Fruit fly (Drosophila melanogaster): Measurements from ENCODE around the gene CG31404.
A peak's percentile ranks its signal among the peaks of the same experiment; 100 is the strongest.

CG31404 gene

dm6 chr3R:19340312-19341079 is 35.3 kb downstream of the CG31404 start:
- TF ChIP-seq Dll (optimal IDR thresholded peaks at IDR 0.05): no peak
- no peak for TF ChIP-seq usp (GFP tag; optimal IDR thresholded peaks at IDR 0.05)
- TF ChIP-seq psq (optimal IDR thresholded peaks at IDR 0.05): no peak
- TF ChIP-seq CG8478 (optimal IDR thresholded peaks at IDR 0.05): no peak

dm6 chr3R:19339205-19339724 is 36.6 kb downstream of the CG31404 start:
- TF ChIP-seq pan (optimal IDR thresholded peaks at IDR 0.05) (no peak), CG8478 (optimal IDR thresholded peaks at IDR 0.05) (no peak), psq (optimal IDR thresholded peaks at IDR 0.05) (no peak), usp (GFP tag; optimal IDR thresholded peaks at IDR 0.05) (no peak), Dll (optimal IDR thresholded peaks at IDR 0.05) (no peak), EcR (GFP tag; optimal IDR thresholded peaks at IDR 0.05) (no peak)

- no peak for TF ChIP-seq psq (optimal IDR thresholded peaks at IDR 0.05)
- no peak for TF ChIP-seq EcR (GFP tag; optimal IDR thresholded peaks at IDR 0.05)
- TF ChIP-seq Dll (optimal IDR thresholded peaks at IDR 0.05): no peak
- TF ChIP-seq pan (optimal IDR thresholded peaks at IDR 0.05): no peak
- TF ChIP-seq usp (GFP tag; optimal IDR thresholded peaks at IDR 0.05): no peak
- no peak for TF ChIP-seq CG8478 (optimal IDR thresholded peaks at IDR 0.05)
Observed at dm6 chr3R:19335482-19335881, 40.3 kb downstream of the CG31404 start.

dm6 chr3R:19332553-19332952 is 43.3 kb downstream of the CG31404 start:
- no peak for TF ChIP-seq psq (optimal IDR thresholded peaks at IDR 0.05)
- no peak for TF ChIP-seq EcR (GFP tag; optimal IDR thresholded peaks at IDR 0.05)
- TF ChIP-seq usp (GFP tag; optimal IDR thresholded peaks at IDR 0.05): no peak
- TF ChIP-seq Dll (optimal IDR thresholded peaks at IDR 0.05): no peak
- no peak for TF ChIP-seq CG8478 (optimal IDR thresholded peaks at IDR 0.05)
- no peak for TF ChIP-seq pan (optimal IDR thresholded peaks at IDR 0.05)

- no peak for TF ChIP-seq Dll (optimal IDR thresholded peaks at IDR 0.05)
- TF ChIP-seq usp (GFP tag; optimal IDR thresholded peaks at IDR 0.05): no peak
- no peak for TF ChIP-seq EcR (GFP tag; optimal IDR thresholded peaks at IDR 0.05)
- no peak for TF ChIP-seq pan (optimal IDR thresholded peaks at IDR 0.05)
- no peak for TF ChIP-seq psq (optimal IDR thresholded peaks at IDR 0.05)
- TF ChIP-seq CG8478 (optimal IDR thresholded peaks at IDR 0.05): no peak
Observed at dm6 chr3R:19332052-19332451, 43.8 kb downstream of the CG31404 start.

- TF ChIP-seq pan (optimal IDR thresholded peaks at IDR 0.05) (no peak), psq (optimal IDR thresholded peaks at IDR 0.05) (no peak), CG8478 (optimal IDR thresholded peaks at IDR 0.05) (no peak), Dll (optimal IDR thresholded peaks at IDR 0.05) (peak; percentile 58), usp (GFP tag; optimal IDR thresholded peaks at IDR 0.05) (no peak), EcR (GFP tag; optimal IDR thresholded peaks at IDR 0.05) (no peak)
Observed at dm6 chr3R:19328716-19329115, 47.1 kb downstream of the CG31404 start.

dm6 chr3R:19326043-19326805 is 49.6 kb downstream of the CG31404 start, which contains the start of gene Delta:
TSS of gene Delta (minus strand) at chr3R:19326217.
- TF ChIP-seq pan (optimal IDR thresholded peaks at IDR 0.05): no peak
- TF ChIP-seq CG8478 (optimal IDR thresholded peaks at IDR 0.05): no peak
- TF ChIP-seq usp (GFP tag; optimal IDR thresholded peaks at IDR 0.05): no peak
- TF ChIP-seq EcR (GFP tag; optimal IDR thresholded peaks at IDR 0.05): no peak
- no peak for TF ChIP-seq psq (optimal IDR thresholded peaks at IDR 0.05)
- no peak for TF ChIP-seq Dll (optimal IDR thresholded peaks at IDR 0.05)
